Worm (Caenorhabditis elegans): ENCODE results near the gene gcs-1.
A peak's percentile ranks its signal among the peaks of the same experiment; 100 is the strongest.

gcs-1 gene

ce11 chrII:9061099-9061498 lies 23.0 kb upstream of the gcs-1 start, which contains the start of gene T24B8.3:
TSS of gene T24B8.3 (minus strand) at chrII:9061137.
- TF ChIP-seq ceh-48 (tag; optimal IDR thresholded peaks at IDR 0.05) (no peak), lim-6 (tag; optimal IDR thresholded peaks at IDR 0.05) (no peak)

- TF ChIP-seq mec-3 (tag; optimal IDR thresholded peaks at IDR 0.05; ENCODE audit: borderline replicate concordance), result no peak
- TF ChIP-seq ceh-45 (GFP tag; IDR thresholded peaks at IDR 0.05), result no peak
- peak; percentile 62 for TF ChIP-seq dmd-4 (tag; optimal IDR thresholded peaks at IDR 0.05; ENCODE audit: borderline replicate concordance)
- TF ChIP-seq ceh-48 (tag; optimal IDR thresholded peaks at IDR 0.05), result peak; percentile 56
- TF ChIP-seq K09A11.1 (tag; optimal IDR thresholded peaks at IDR 0.05; ENCODE audit: insufficient read depth), result peak; percentile 18
- peak; percentile 14 for TF ChIP-seq ttx-3 (tag; optimal IDR thresholded peaks at IDR 0.05)
- peak; percentile 71 for TF ChIP-seq eyg-1 (tag; optimal IDR thresholded peaks at IDR 0.05)
- peak; percentile 42 for TF ChIP-seq tbx-7 (tag; optimal IDR thresholded peaks at IDR 0.05)
- TF ChIP-seq lim-6 (tag; optimal IDR thresholded peaks at IDR 0.05), result no peak
- TF ChIP-seq unc-55 (GFP tag; optimal IDR thresholded peaks at IDR 0.05), result peak; percentile 81
- TF ChIP-seq ceh-9 (tag; optimal IDR thresholded peaks at IDR 0.05), result no peak
- TF ChIP-seq pros-1 (tag; optimal IDR thresholded peaks at IDR 0.05), result peak; percentile 86
- peak; percentile 84 for TF ChIP-seq hlh-6 (tag; optimal IDR thresholded peaks at IDR 0.05)
- TF ChIP-seq F13H6.1 (tag; optimal IDR thresholded peaks at IDR 0.05), result peak; percentile 78
- peak; percentile 58 for TF ChIP-seq ceh-2 (tag; optimal IDR thresholded peaks at IDR 0.05)
- no peak for TF ChIP-seq ceh-22 (tag; optimal IDR thresholded peaks at IDR 0.05)
- no peak for TF ChIP-seq nhr-11 (tag; optimal IDR thresholded peaks at IDR 0.05)
- peak; percentile 43 for TF ChIP-seq hlh-13 (GFP tag; optimal IDR thresholded peaks at IDR 0.05)
- no peak for TF ChIP-seq npax-4 (tag; optimal IDR thresholded peaks at IDR 0.05)
- TF ChIP-seq dve-1 (tag; optimal IDR thresholded peaks at IDR 0.05), result peak; percentile 93
- TF ChIP-seq ceh-34 (tag; optimal IDR thresholded peaks at IDR 0.05), result peak; percentile 91
- peak; percentile 44 for TF ChIP-seq hlh-30 (tag; optimal IDR thresholded peaks at IDR 0.05; ENCODE audit: insufficient read depth)
- no peak for TF ChIP-seq ztf-16 (tag; optimal IDR thresholded peaks at IDR 0.05)
- TF ChIP-seq K02D7.2 (tag; optimal IDR thresholded peaks at IDR 0.05), result peak; percentile 40
- peak; percentile 36 for TF ChIP-seq fkh-6 (tag; optimal IDR thresholded peaks at IDR 0.05)
- peak; percentile 95 for TF ChIP-seq nfya-1 (tag; optimal IDR thresholded peaks at IDR 0.05)
- TF ChIP-seq fax-1 (tag; optimal IDR thresholded peaks at IDR 0.05), result peak; percentile 3
- TF ChIP-seq ahr-1 (tag; optimal IDR thresholded peaks at IDR 0.05), result peak; percentile 36
- TF ChIP-seq unc-3 (GFP tag; conservative IDR thresholded peaks at IDR 0.05), result no peak
- peak; percentile 51 for TF ChIP-seq unc-3 (tag; optimal IDR thresholded peaks at IDR 0.05)
- TF ChIP-seq tbx-2 (tag; optimal IDR thresholded peaks at IDR 0.05), result peak; percentile 96
- TF ChIP-seq unc-86 (tag; optimal IDR thresholded peaks at IDR 0.05), result peak; percentile 69
- peak; percentile 87 for TF ChIP-seq unc-42 (tag; optimal IDR thresholded peaks at IDR 0.05)
- TF ChIP-seq ceh-31 (tag; optimal IDR thresholded peaks at IDR 0.05), result peak; percentile 95
- TF ChIP-seq odd-2 (tag; optimal IDR thresholded peaks at IDR 0.05), result no peak
- no peak for TF ChIP-seq pha-4 (tag; optimal IDR thresholded peaks at IDR 0.05)
- TF ChIP-seq ceh-24 (tag; optimal IDR thresholded peaks at IDR 0.05), result no peak
- TF ChIP-seq ceh-18 (tag; optimal IDR thresholded peaks at IDR 0.05), result peak; percentile 98
- TF ChIP-seq nhr-232 (tag; optimal IDR thresholded peaks at IDR 0.05), result no peak
- TF ChIP-seq C38D4.7 (GFP tag; optimal IDR thresholded peaks at IDR 0.05), result no peak
- TF ChIP-seq elt-2 (tag; optimal IDR thresholded peaks at IDR 0.05), result peak; percentile 78
- TF ChIP-seq pqm-1 (tag; optimal IDR thresholded peaks at IDR 0.05), result no peak
- TF ChIP-seq sox-2 (GFP tag; IDR thresholded peaks at IDR 0.05), result peak; percentile 5; the same call in 1 of the 2 replicates
- no peak for TF ChIP-seq gmeb-2 (tag; optimal IDR thresholded peaks at IDR 0.05)
- peak; percentile 68 for TF ChIP-seq ceh-6 (GFP tag; optimal IDR thresholded peaks at IDR 0.05)
- peak; percentile 96 for TF ChIP-seq rnt-1 (tag; optimal IDR thresholded peaks at IDR 0.05)
- peak; percentile 2 for TF ChIP-seq zip-5 (tag; optimal IDR thresholded peaks at IDR 0.05)
- peak; percentile 35 for TF ChIP-seq ets-4 (tag; optimal IDR thresholded peaks at IDR 0.05)
- peak; percentile 63 for TF ChIP-seq T23F11.4 (GFP tag; optimal IDR thresholded peaks at IDR 0.05)
- peak; percentile 10 for TF ChIP-seq ama-1 (optimal IDR thresholded peaks at IDR 0.05)
- TF ChIP-seq syd-9 (tag; optimal IDR thresholded peaks at IDR 0.05), result peak; percentile 85
These were observed 22.3 kb upstream of the gcs-1 start for ce11 chrII:9060332-9060840.

Measured in whole organism, late embryonic.